Fruit fly (Drosophila melanogaster): ENCODE data around the gene COX6AL2.

Gene COX6AL2

DNA sequence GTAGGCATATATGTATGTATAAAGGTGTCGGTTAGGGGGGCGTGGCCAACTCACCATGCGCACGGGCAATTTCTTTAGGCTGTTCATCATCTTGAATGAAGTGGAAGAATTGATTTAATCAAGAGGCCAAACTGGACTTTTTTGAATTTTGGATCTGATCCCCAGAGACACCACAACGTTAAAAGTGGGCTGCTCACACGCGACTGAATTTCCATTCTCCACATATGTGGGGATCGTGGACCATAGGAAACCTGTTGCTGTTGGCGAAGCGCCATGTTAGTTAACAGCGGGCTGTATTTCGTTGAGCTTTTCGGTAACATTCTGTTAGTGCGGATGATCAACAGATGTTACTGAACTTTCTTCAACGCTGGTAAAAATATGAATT, 15.9 kb downstream of the COX6AL2 start, which contains the start of gene CG3902 (continued):
- no peak for TF ChIP-seq hkb (optimal IDR thresholded peaks at IDR 0.05)
- no peak for TF ChIP-seq hkb (GFP tag; IDR thresholded peaks at IDR 0.05)
- TF ChIP-seq trh (GFP tag; optimal IDR thresholded peaks at IDR 0.05): no peak
- TF ChIP-seq sisA (GFP tag; IDR thresholded peaks at IDR 0.05): no peak
- TF ChIP-seq mam (GFP tag; optimal IDR thresholded peaks at IDR 0.05): no peak
- TF ChIP-seq zf30C (GFP tag; optimal IDR thresholded peaks at IDR 0.05): no peak
- peak; percentile 83; the same call in 2 of the 3 replicates for TF ChIP-seq ci (GFP tag; IDR thresholded peaks at IDR 0.05)
- TF ChIP-seq CG11504 (tag; optimal IDR thresholded peaks at IDR 0.05): no peak
- TF ChIP-seq CG1233 (GFP tag; optimal IDR thresholded peaks at IDR 0.05): peak; percentile 5
- TF ChIP-seq Lim3 (GFP tag; IDR thresholded peaks at IDR 0.05): no peak
- peak; percentile 39 for TF ChIP-seq PHDP (tag; optimal IDR thresholded peaks at IDR 0.05)
- peak; percentile 7 for TF ChIP-seq CG4707 (GFP tag; optimal IDR thresholded peaks at IDR 0.05)
- no peak for TF ChIP-seq zen2 (GFP tag; IDR thresholded peaks at IDR 0.05; ENCODE audit: partially characterized antibody)
- no peak for TF ChIP-seq Usf (GFP tag; optimal IDR thresholded peaks at IDR 0.05)
- TF ChIP-seq Rfx (GFP tag; IDR thresholded peaks at IDR 0.05): peak; percentile 44; the same call in 1 of the 2 replicates
- TF ChIP-seq Dek (tag; optimal IDR thresholded peaks at IDR 0.05): no peak
- TF ChIP-seq nerfin-2 (GFP tag; IDR thresholded peaks at IDR 0.05; ENCODE audit: partially characterized antibody): no peak
- no peak for TF ChIP-seq CG4424 (GFP tag; optimal IDR thresholded peaks at IDR 0.05)
- TF ChIP-seq Scr (GFP tag; IDR thresholded peaks at IDR 0.05; ENCODE audit: partially characterized antibody): no peak
- TF ChIP-seq CG11456 (GFP tag; IDR thresholded peaks at IDR 0.05): no peak
- no peak for TF ChIP-seq CG17361 (GFP tag; IDR thresholded peaks at IDR 0.05)
- TF ChIP-seq Deaf1 (tag; optimal IDR thresholded peaks at IDR 0.05): peak; percentile 61
- no peak for TF ChIP-seq wdn (GFP tag; IDR thresholded peaks at IDR 0.05)
- no peak for TF ChIP-seq CG10565 (GFP tag; optimal IDR thresholded peaks at IDR 0.05)
- TF ChIP-seq Antp (GFP tag; optimal IDR thresholded peaks at IDR 0.05): no peak
- no peak for TF ChIP-seq eve (GFP tag; optimal IDR thresholded peaks at IDR 0.05)
- no peak for TF ChIP-seq CG8478 (optimal IDR thresholded peaks at IDR 0.05)
- peak; percentile 12 for TF ChIP-seq mirr (GFP tag; optimal IDR thresholded peaks at IDR 0.05)
- no peak for TF ChIP-seq CG10431 (GFP tag; optimal IDR thresholded peaks at IDR 0.05)
- no peak for TF ChIP-seq CG31388 (GFP tag; optimal IDR thresholded peaks at IDR 0.05)
- TF ChIP-seq CG15479 (GFP tag; optimal IDR thresholded peaks at IDR 0.05): no peak
- TF ChIP-seq Jarid2 (GFP tag; optimal IDR thresholded peaks at IDR 0.05): peak; percentile 89
- TF ChIP-seq bsh (GFP tag; optimal IDR thresholded peaks at IDR 0.05): peak in 1 of 2 experiments; percentile 32
- TF ChIP-seq da (GFP tag; optimal IDR thresholded peaks at IDR 0.05): no peak
- no peak for TF ChIP-seq CG10274 (GFP tag; optimal IDR thresholded peaks at IDR 0.05)
- no peak for TF ChIP-seq NC2β (GFP tag; optimal IDR thresholded peaks at IDR 0.05)
- TF ChIP-seq CG4404 (GFP tag; IDR thresholded peaks at IDR 0.05): no peak
- no peak for TF ChIP-seq otp (GFP tag; IDR thresholded peaks at IDR 0.05)
- no peak for TF ChIP-seq CG11696 (GFP tag; IDR thresholded peaks at IDR 0.05)
- no peak for TF ChIP-seq pnt (GFP tag; optimal IDR thresholded peaks at IDR 0.05)
- TF ChIP-seq vfl (GFP tag; optimal IDR thresholded peaks at IDR 0.05): no peak
- peak; percentile 82 for TF ChIP-seq CG12769 (tag; optimal IDR thresholded peaks at IDR 0.05)
- no peak; the same call in 1 of the 2 replicates for TF ChIP-seq tna (GFP tag; IDR thresholded peaks at IDR 0.05; ENCODE audit: partially characterized antibody)
- TF ChIP-seq dati (GFP tag; IDR thresholded peaks at IDR 0.05): no peak
- TF ChIP-seq Sox102F (GFP tag; optimal IDR thresholded peaks at IDR 0.05): no peak
- no peak for TF ChIP-seq NK7.1 (GFP tag; optimal IDR thresholded peaks at IDR 0.05)
- no peak for TF ChIP-seq E2f1 (GFP tag; IDR thresholded peaks at IDR 0.05)
- TF ChIP-seq chm (GFP tag; IDR thresholded peaks at IDR 0.05): peak; percentile 75
- TF ChIP-seq CG17186 (GFP tag; optimal IDR thresholded peaks at IDR 0.05): no peak
- no peak for TF ChIP-seq ewg (GFP tag; optimal IDR thresholded peaks at IDR 0.05)
- no peak for TF ChIP-seq sens-2 (GFP tag; IDR thresholded peaks at IDR 0.05)
- no peak for TF ChIP-seq CG12391 (tag; optimal IDR thresholded peaks at IDR 0.05)
- peak; percentile 32 for TF ChIP-seq gcm2 (GFP tag; optimal IDR thresholded peaks at IDR 0.05)

All from whole organism, embryonic.